Fruit fly (Drosophila melanogaster) whole organism, embryonic: Measurements from ENCODE around the gene CG12057.

Experiments
- Abd-B ChIP-seq: fragments of 200-800 bp; sonication (Bioruptor generic); optimal IDR thresholded peaks from 2 replicates; lab custom pipeline; 2018; ENCODE audit warnings: missing biosample characterization, mild to moderate bottlenecking, missing genetic modification characterization, moderate library complexity
- B-H2 ChIP-seq: fragments of 200-800 bp; sonication (Bioruptor generic); optimal IDR thresholded peaks from 2 replicates; lab custom pipeline; 2018; ENCODE audit warnings: missing biosample characterization, mild to moderate bottlenecking, missing genetic modification characterization
- BEAF-32 ChIP-seq: fragments of 200-800 bp; sonication (Bioruptor generic); optimal IDR thresholded peaks from 3 replicates; lab custom pipeline; 2017; ENCODE audit warnings: missing biosample characterization, missing genetic modification characterization, mild to moderate bottlenecking, moderate library complexity, missing genetic modification reagents
- Bgb ChIP-seq: fragments of 200-800 bp; sonication (Bioruptor generic); IDR thresholded peaks from 2 replicates; pipeline ENCODE4 v1.3.6; 2022; ENCODE audit warnings: missing biosample characterization, missing genetic modification characterization; ENCODE audit not compliant: partially characterized antibody
- Blimp-1 ChIP-seq: fragments of 200-800 bp; sonication (Bioruptor generic); optimal IDR thresholded peaks from 3 replicates; lab custom pipeline; 2018; ENCODE audit warnings: missing biosample characterization, missing genetic modification characterization, mild to moderate bottlenecking, moderate library complexity, missing genetic modification reagents
- CG10274 ChIP-seq: fragments of 200-800 bp; sonication (Bioruptor generic); optimal IDR thresholded peaks from 3 replicates; lab custom pipeline; 2017; ENCODE audit warnings: missing biosample characterization, mild to moderate bottlenecking, missing genetic modification characterization
- CG10543 ChIP-seq: fragments of 200-800 bp; sonication (Bioruptor generic); optimal IDR thresholded peaks from 3 replicates; lab custom pipeline; 2017; ENCODE audit warnings: missing biosample characterization, mild to moderate bottlenecking, missing genetic modification characterization, moderate library complexity
- CG11456 ChIP-seq: fragments of 200-800 bp; sonication (Bioruptor generic); IDR thresholded peaks from 3 replicates; pipeline ENCODE4 v1.3.6; 2022; ENCODE audit warnings: missing biosample characterization, missing genetic modification characterization
- CG11696 ChIP-seq: fragments of 200-800 bp; sonication (Bioruptor generic); IDR thresholded peaks from 2 replicates; pipeline ENCODE4 v1.3.6; 2022; ENCODE audit warnings: missing biosample characterization, missing genetic modification characterization
- CG12104 ChIP-seq: fragments of 200-800 bp; sonication (Bioruptor generic); optimal IDR thresholded peaks from 3 replicates; lab custom pipeline; 2016; ENCODE audit warnings: missing biosample characterization, missing genetic modification characterization
- CG12236 ChIP-seq: fragments of 200-800 bp; sonication (Bioruptor generic); optimal IDR thresholded peaks from 2 replicates; lab custom pipeline; 2016; ENCODE audit warnings: missing biosample characterization, missing genetic modification characterization
- CG1233 ChIP-seq: fragments of 200-800 bp; sonication (Bioruptor generic); optimal IDR thresholded peaks from 4 replicates; lab custom pipeline; 2018; ENCODE audit warnings: missing biosample characterization, mild to moderate bottlenecking, missing genetic modification characterization
- CG13123 ChIP-seq: fragments of 200-800 bp; sonication (Bioruptor generic); optimal IDR thresholded peaks from 2 replicates; lab custom pipeline; 2016; ENCODE audit warnings: missing biosample characterization, missing genetic modification characterization
- CG13296 ChIP-seq: fragments of 200-800 bp; sonication (Bioruptor generic); optimal IDR thresholded peaks from 3 replicates; lab custom pipeline; 2018; ENCODE audit warnings: missing biosample characterization, mild to moderate bottlenecking, missing genetic modification characterization
- CG1529 ChIP-seq: fragments of 200-800 bp; sonication (Bioruptor generic); optimal IDR thresholded peaks from 3 replicates; lab custom pipeline; 2018; ENCODE audit warnings: missing biosample characterization, missing genetic modification characterization
- CG17328 ChIP-seq: fragments of 200-800 bp; sonication (Bioruptor generic); IDR thresholded peaks from 2 replicates; pipeline ENCODE4 v1.3.6; 2022; ENCODE audit warnings: missing biosample characterization, missing genetic modification characterization
- CG17359 ChIP-seq: fragments of 200-800 bp; sonication (Bioruptor generic); optimal IDR thresholded peaks from 3 replicates; lab custom pipeline; 2018; ENCODE audit warnings: missing biosample characterization, mild to moderate bottlenecking, missing genetic modification characterization, moderate library complexity
- CG17612 ChIP-seq: fragments of 200-800 bp; sonication (Bioruptor generic); IDR thresholded peaks from 2 replicates; pipeline ENCODE4 v1.3.6; 2022; ENCODE audit warnings: missing biosample characterization, missing genetic modification characterization
- CG2129 ChIP-seq: fragments of 200-800 bp; sonication (Bioruptor generic); IDR thresholded peaks from 2 replicates; pipeline ENCODE4 v1.3.6; 2022; ENCODE audit warnings: missing biosample characterization, missing genetic modification characterization; ENCODE audit not compliant: partially characterized antibody
- CG2678 ChIP-seq: fragments of 200-800 bp; sonication (Bioruptor generic); optimal IDR thresholded peaks from 3 replicates; lab custom pipeline; 2019; ENCODE audit warnings: missing biosample characterization, mild to moderate bottlenecking, missing genetic modification characterization, moderate library complexity
- CG33557 ChIP-seq: fragments of 200-800 bp; sonication (Bioruptor generic); optimal IDR thresholded peaks from 2 replicates; lab custom pipeline; 2019; ENCODE audit warnings: missing biosample characterization, mild to moderate bottlenecking, missing genetic modification characterization, moderate library complexity
- CG3407 ChIP-seq: fragments of 200-800 bp; sonication (Bioruptor generic); optimal IDR thresholded peaks from 2 replicates; lab custom pipeline; 2018; ENCODE audit warnings: missing biosample characterization, mild to moderate bottlenecking, missing genetic modification characterization
- CG43689 ChIP-seq: fragments of 200-800 bp; sonication (Bioruptor generic); IDR thresholded peaks from 2 replicates; pipeline ENCODE4 v1.3.6; 2022; ENCODE audit warnings: missing biosample characterization, missing genetic modification characterization
- CG4617 ChIP-seq: fragments of 200-800 bp; sonication (Bioruptor generic); optimal IDR thresholded peaks from 3 replicates; lab custom pipeline; 2016; ENCODE audit warnings: missing biosample characterization, missing genetic modification characterization, borderline replicate concordance
- CG6854 ChIP-seq: fragments of 200-800 bp; sonication (Bioruptor generic); optimal IDR thresholded peaks from 3 replicates; lab custom pipeline; 2017; ENCODE audit warnings: missing biosample characterization, mild to moderate bottlenecking, missing genetic modification characterization
- CG7786 ChIP-seq: fragments of 200-800 bp; sonication (Bioruptor generic); optimal IDR thresholded peaks from 2 replicates; lab custom pipeline; 2016; ENCODE audit warnings: missing biosample characterization, missing genetic modification characterization
- CG8290 ChIP-seq, 3 experiments: fragments of 200-800 bp; sonication (Bioruptor generic); optimal IDR thresholded peaks; 2 replicates each; lab custom pipeline; 2016 to 2019; ENCODE audit warnings: missing biosample characterization in 3 of 3, missing genetic modification characterization in 3 of 3, mild to moderate bottlenecking in 2 of 3, moderate library complexity in 1 of 3
- Dfd ChIP-seq, 2 experiments: fragments of >200 bp; optimal IDR thresholded peaks; 2 replicates each; lab custom pipeline; 2017; ENCODE audit warnings: missing biosample characterization in 2 of 2, missing genetic modification characterization in 2 of 2
- Gsc ChIP-seq: fragments of 200-800 bp; sonication (Bioruptor generic); IDR thresholded peaks from 2 replicates; pipeline ENCODE4 v1.3.6; 2022; ENCODE audit warnings: missing biosample characterization, missing genetic modification characterization
- HLHmδ ChIP-seq: fragments of 200-800 bp; sonication (Bioruptor generic); optimal IDR thresholded peaks from 2 replicates; lab custom pipeline; 2018; ENCODE audit warnings: missing biosample characterization, mild to moderate bottlenecking, missing genetic modification characterization, moderate library complexity
- Hey ChIP-seq: fragments of 200-800 bp; sonication (Bioruptor generic); optimal IDR thresholded peaks from 3 replicates; lab custom pipeline; 2018; ENCODE audit warnings: missing biosample characterization, mild to moderate bottlenecking, missing genetic modification characterization
- Hr3 ChIP-seq: fragments of 200-800 bp; sonication (Bioruptor generic); optimal IDR thresholded peaks from 3 replicates; lab custom pipeline; 2016; ENCODE audit warnings: missing biosample characterization, missing genetic modification characterization
- MBD-R2 ChIP-seq: fragments of 200-800 bp; sonication (Bioruptor generic); IDR thresholded peaks from 2 replicates; pipeline ENCODE4 v1.3.6; 2022; ENCODE audit warnings: missing biosample characterization, missing genetic modification characterization
- Pdp1 ChIP-seq, 2 experiments: fragments of 200-800 bp; sonication (Bioruptor generic); optimal IDR thresholded peaks; 3 replicates each; lab custom pipeline; 2016; ENCODE audit warnings: missing biosample characterization in 2 of 2, missing genetic modification characterization in 2 of 2, mild to moderate bottlenecking in 1 of 2, moderate library complexity in 1 of 2
- Vsx1 ChIP-seq: fragments of 200-800 bp; sonication (Bioruptor generic); optimal IDR thresholded peaks from 2 replicates; lab custom pipeline; 2017; ENCODE audit warnings: missing biosample characterization, mild to moderate bottlenecking, missing genetic modification characterization, missing genetic modification reagents
- ab ChIP-seq: fragments of 200-800 bp; sonication (Bioruptor generic); optimal IDR thresholded peaks from 2 replicates; lab custom pipeline; 2016; ENCODE audit warnings: missing biosample characterization, missing genetic modification characterization
- al ChIP-seq: fragments of 200-800 bp; sonication (Bioruptor generic); IDR thresholded peaks from 2 replicates; pipeline ENCODE4 v1.3.6; 2022; ENCODE audit warnings: missing biosample characterization, missing genetic modification characterization
- caup ChIP-seq: fragments of 200-800 bp; sonication (Bioruptor generic); optimal IDR thresholded peaks from 3 replicates; lab custom pipeline; 2017; ENCODE audit warnings: missing biosample characterization, mild to moderate bottlenecking, missing genetic modification characterization, moderate library complexity; ENCODE audit not compliant: severe bottlenecking
- disco-r ChIP-seq: fragments of 200-800 bp; sonication (Bioruptor generic); optimal IDR thresholded peaks from 2 replicates; lab custom pipeline; 2016; ENCODE audit warnings: missing biosample characterization, missing genetic modification characterization
- gfzf ChIP-seq: fragments of 200-800 bp; sonication (Bioruptor generic); optimal IDR thresholded peaks from 2 replicates; lab custom pipeline; 2016; ENCODE audit warnings: missing biosample characterization, mild to moderate bottlenecking, missing genetic modification characterization, moderate library complexity
- grn ChIP-seq: fragments of 200-800 bp; sonication (Bioruptor generic); optimal IDR thresholded peaks from 3 replicates; lab custom pipeline; 2017; ENCODE audit warnings: missing biosample characterization, missing genetic modification characterization
- ham ChIP-seq: fragments of 200-800 bp; sonication (Bioruptor generic); IDR thresholded peaks from 2 replicates; pipeline ENCODE4 v1.3.6; 2022; ENCODE audit warnings: missing biosample characterization, missing genetic modification characterization
- insv ChIP-seq, 2 experiments: fragments of 200-800 bp; sonication (Bioruptor generic); optimal IDR thresholded peaks; 3 replicates each; lab custom pipeline; 2016 to 2018; ENCODE audit warnings: missing biosample characterization in 2 of 2, missing genetic modification characterization in 2 of 2
- rib ChIP-seq: fragments of 200-800 bp; sonication (Bioruptor generic); IDR thresholded peaks from 2 replicates; pipeline ENCODE4 v1.3.6; 2022; ENCODE audit warnings: missing biosample characterization, missing genetic modification characterization
- run ChIP-seq: fragments of 200-800 bp; sonication (Bioruptor generic); optimal IDR thresholded peaks from 3 replicates; lab custom pipeline; 2018; ENCODE audit warnings: missing biosample characterization, mild to moderate bottlenecking, missing genetic modification characterization
- scrt ChIP-seq: fragments of 200-800 bp; sonication (Bioruptor generic); optimal IDR thresholded peaks from 2 replicates; lab custom pipeline; 2018; ENCODE audit warnings: missing biosample characterization, mild to moderate bottlenecking, missing genetic modification characterization, moderate library complexity
- slou ChIP-seq: fragments of 200-800 bp; sonication (Bioruptor generic); optimal IDR thresholded peaks from 3 replicates; lab custom pipeline; 2016; ENCODE audit warnings: missing biosample characterization, missing genetic modification characterization
- stwl ChIP-seq: fragments of 200-800 bp; sonication (Bioruptor generic); optimal IDR thresholded peaks from 3 replicates; lab custom pipeline; 2018; ENCODE audit warnings: missing biosample characterization, mild to moderate bottlenecking, missing genetic modification characterization, moderate library complexity
- sug ChIP-seq: fragments of 200-800 bp; optimal IDR thresholded peaks from 2 replicates; lab custom pipeline; 2019; ENCODE audit warnings: missing biosample characterization, mild to moderate bottlenecking, missing genetic modification characterization, moderate library complexity
- tll ChIP-seq, 2 experiments: fragments of 200-800 bp in 1 of 2; fragments of >200 bp in 1 of 2; sonication (Bioruptor generic) in 1 of 2; optimal IDR thresholded peaks; 2 replicates each; lab custom pipeline; 2017 to 2019; ENCODE audit warnings: missing biosample characterization in 2 of 2, missing genetic modification characterization in 2 of 2, mild to moderate bottlenecking in 1 of 2, moderate library complexity in 1 of 2

The CG12057 gene

dm6 chrX:9156388-9156823, 35.1 kb upstream of the CG12057 start, which contains the start of gene His3.3B (continued):
- TF ChIP-seq BEAF-32 (peak; percentile 60), CG6854 (GFP tag; lab: Kevin White, UChicago) (peak; percentile 60), run (peak; percentile 28), ab (GFP tag; lab: Kevin White, UChicago) (no peak), Dfd (GFP tag; optimal IDR thresholded peaks at IDR 0.05; lab: Kevin White, UChicago) (no peak), CG43689 (GFP tag; lab: Robert Waterston, UW) (no peak), tll (GFP tag; optimal IDR thresholded peaks at IDR 0.05; lab: Kevin White, UChicago) (no peak), CG1233 (GFP tag; lab: Kevin White, UChicago) (no peak), Hey (tag; lab: Kevin White, UChicago) (no peak), CG7786 (GFP tag; lab: Kevin White, UChicago) (no peak), CG2129 (GFP tag; lab: Robert Waterston, UW) (no peak), al (GFP tag; lab: Robert Waterston, UW) (no peak), insv (GFP tag; optimal IDR thresholded peaks at IDR 0.05; lab: Kevin White, UChicago) (peak in 1 of 2 experiments; percentile 34), caup (GFP tag; lab: Kevin White, UChicago) (peak; percentile 0), Pdp1 (GFP tag; optimal IDR thresholded peaks at IDR 0.05; lab: Kevin White, UChicago) (no peak), Blimp-1 (GFP tag; lab: Kevin White, UChicago) (no peak), Abd-B (GFP tag; lab: Kevin White, UChicago) (no peak), scrt (GFP tag; lab: Kevin White, UChicago) (peak; percentile 21), slou (GFP tag; lab: Kevin White, UChicago) (no peak), CG10543 (GFP tag; lab: Kevin White, UChicago) (peak; percentile 18), grn (GFP tag; lab: Kevin White, UChicago) (no peak), CG3407 (GFP tag; lab: Kevin White, UChicago) (no peak), CG17328 (GFP tag; lab: Robert Waterston, UW) (no peak), CG11456 (GFP tag; lab: Robert Waterston, UW) (no peak), ham (GFP tag; lab: Robert Waterston, UW) (no peak), CG4617 (GFP tag; lab: Kevin White, UChicago) (no peak), CG12104 (GFP tag; lab: Kevin White, UChicago) (no peak), CG17612 (no peak), stwl (tag; lab: Kevin White, UChicago) (peak; percentile 40), CG17359 (tag; lab: Kevin White, UChicago) (no peak), CG10274 (GFP tag; lab: Kevin White, UChicago) (no peak), CG13123 (no peak), HLHmδ (GFP tag; lab: Kevin White, UChicago) (no peak), CG2678 (peak; percentile 20), CG8290 (GFP tag; optimal IDR thresholded peaks at IDR 0.05; lab: Kevin White, UChicago) (no peak), CG8290 (tag; optimal IDR thresholded peaks at IDR 0.05; lab: Kevin White, UChicago) (peak in 1 of 2 experiments; percentile 48), B-H2 (GFP tag; lab: Kevin White, UChicago) (no peak), CG12236 (GFP tag; lab: Kevin White, UChicago) (no peak), MBD-R2 (GFP tag; lab: Robert Waterston, UW) (no peak), CG1529 (GFP tag; lab: Kevin White, UChicago) (no peak), rib (no peak), Bgb (GFP tag; lab: Robert Waterston, UW) (peak; percentile 48; the same call in 1 of the 2 replicates), Vsx1 (no peak), CG13296 (GFP tag; lab: Kevin White, UChicago) (peak; percentile 41), CG33557 (GFP tag; lab: Kevin White, UChicago) (peak; percentile 11), Gsc (GFP tag; lab: Robert Waterston, UW) (no peak), CG11696 (no peak), sug (tag; lab: Kevin White, UChicago) (no peak), Hr3 (GFP tag; lab: Kevin White, UChicago) (no peak), gfzf (GFP tag; lab: Kevin White, UChicago) (peak; percentile 53), disco-r (GFP tag; lab: Kevin White, UChicago) (no peak)
